Fruit fly (Drosophila melanogaster): ENCODE measurements around the gene CG31643.

CG31643 gene

dm6 chr2L:6087685-6088084, 49.8 kb downstream of the CG31643 start:
- TF ChIP-seq CG8478 (optimal IDR thresholded peaks at IDR 0.05) (no peak), EcR (GFP tag; optimal IDR thresholded peaks at IDR 0.05) (peak in 1 of 2 experiments; percentile 55)

- TF ChIP-seq psq (optimal IDR thresholded peaks at IDR 0.05) (no peak), Dll (optimal IDR thresholded peaks at IDR 0.05) (peak; percentile 90), EcR (GFP tag; optimal IDR thresholded peaks at IDR 0.05) (peak; percentile 92 to 97), pan (optimal IDR thresholded peaks at IDR 0.05) (no peak)
Measured at dm6 chr2L:6088371-6089365, 50.8 kb downstream of the CG31643 start.

- TF ChIP-seq Dll (optimal IDR thresholded peaks at IDR 0.05) (no peak), pan (optimal IDR thresholded peaks at IDR 0.05) (no peak), psq (optimal IDR thresholded peaks at IDR 0.05) (no peak), CG8478 (optimal IDR thresholded peaks at IDR 0.05) (no peak), EcR (GFP tag; optimal IDR thresholded peaks at IDR 0.05) (no peak), usp (GFP tag; optimal IDR thresholded peaks at IDR 0.05) (no peak)
Measured at dm6 chr2L:6089604-6090198, 51.8 kb downstream of the CG31643 start.

- TF ChIP-seq Dll (optimal IDR thresholded peaks at IDR 0.05) = no peak
- no peak for TF ChIP-seq CG8478 (optimal IDR thresholded peaks at IDR 0.05)
- TF ChIP-seq pan (optimal IDR thresholded peaks at IDR 0.05) = no peak
- TF ChIP-seq EcR (GFP tag; optimal IDR thresholded peaks at IDR 0.05) = no peak
- TF ChIP-seq psq (optimal IDR thresholded peaks at IDR 0.05) = no peak
- no peak for TF ChIP-seq usp (GFP tag; optimal IDR thresholded peaks at IDR 0.05)
Measured at dm6 chr2L:6090365-6090764, 52.4 kb downstream of the CG31643 start.
